Worm (Caenorhabditis elegans) whole organism, L4 larva: Measurements from ENCODE around the gene srh-28.
A peak's percentile ranks its signal among the peaks of the same experiment; 100 is the strongest.

ENCODE experiments used
- D1046.2 ChIP-seq: fragments of 200-800 bp; sonication (Bioruptor generic); IDR thresholded peaks from 2 replicates; pipeline ENCODE4 v1.3.6; 2022; ENCODE audit warnings: missing genetic modification characterization, missing compliant biosample characterization
- F10B5.3 ChIP-seq: sonication (generic microtip); optimal IDR thresholded peaks from 2 replicates; lab custom pipeline; 2016; ENCODE audit warnings: mild to moderate bottlenecking, missing genetic modification characterization, missing compliant biosample characterization
- F26F4.8 ChIP-seq: fragments of 200-800 bp; sonication (Bioruptor generic); conservative IDR thresholded peaks from 2 replicates; pipeline ENCODE4 v1.3.6; 2022; ENCODE audit warnings: missing genetic modification characterization, missing compliant biosample characterization
- Y5F2A.4 ChIP-seq: fragments of 200-800 bp; sonication (Bioruptor generic); optimal IDR thresholded peaks from 2 replicates; lab custom pipeline; 2018; ENCODE audit warnings: mild to moderate bottlenecking, missing genetic modification characterization, missing compliant biosample characterization
- ZK337.2 ChIP-seq: fragments of 200-800 bp; sonication (Bioruptor generic); IDR thresholded peaks from 2 replicates; pipeline ENCODE4 v1.3.6; 2022; ENCODE audit warnings: missing genetic modification reagents, missing genetic modification characterization, missing compliant biosample characterization
- ZK546.5 ChIP-seq, 2 experiments: sonication (generic microtip); optimal IDR thresholded peaks; 2 replicates each; lab custom pipeline; 2017; ENCODE audit warnings: missing biosample characterization in 2 of 2, missing genetic modification characterization in 2 of 2
- ama-1 ChIP-seq: fragments of 150-350 bp; optimal IDR thresholded peaks from 2 replicates; lab custom pipeline; 2014; ENCODE audit warnings: inconsistent platforms, mixed read lengths
- arid-1 ChIP-seq: fragments of 200-800 bp; sonication (Bioruptor generic); conservative IDR thresholded peaks from 2 replicates; pipeline ENCODE4 v1.3.6; 2022; ENCODE audit warnings: missing genetic modification reagents, missing genetic modification characterization, missing compliant biosample characterization
- ceh-44 ChIP-seq: fragments of 200-800 bp; sonication (Bioruptor generic); IDR thresholded peaks from 2 replicates; pipeline ENCODE4 v1.3.6; 2022; ENCODE audit warnings: missing genetic modification reagents, missing genetic modification characterization, missing compliant biosample characterization
- ceh-62 ChIP-seq: sonication (generic microtip); optimal IDR thresholded peaks from 2 replicates; lab custom pipeline; 2017; ENCODE audit warnings: missing biosample characterization, missing genetic modification characterization
- ceh-82 ChIP-seq: sonication (generic microtip); optimal IDR thresholded peaks from 2 replicates; lab custom pipeline; 2017; ENCODE audit warnings: missing biosample characterization, missing genetic modification characterization
- ces-1 ChIP-seq: fragments of 150-350 bp; sonication (generic microtip); optimal IDR thresholded peaks from 4 replicates; lab custom pipeline; 2014; ENCODE audit warnings: missing biosample characterization, missing genetic modification reagents, missing genetic modification characterization
- ctbp-1 ChIP-seq: fragments of 200-800 bp; sonication (Bioruptor generic); IDR thresholded peaks from 2 replicates; pipeline ENCODE4 v1.3.6; 2022; ENCODE audit warnings: missing genetic modification reagents, missing genetic modification characterization, missing compliant biosample characterization
- daf-12 ChIP-seq: fragments of 150-350 bp; optimal IDR thresholded peaks from 2 replicates; lab custom pipeline; 2014; ENCODE audit warnings: missing biosample characterization, missing genetic modification reagents, missing genetic modification characterization
- daf-8 ChIP-seq: fragments of 200-800 bp; sonication (Bioruptor generic); IDR thresholded peaks from 2 replicates; pipeline ENCODE4 v1.3.6; 2022; ENCODE audit warnings: missing genetic modification characterization, missing compliant biosample characterization
- dmd-9 ChIP-seq: fragments of 200-800 bp; sonication (Bioruptor generic); IDR thresholded peaks from 2 replicates; pipeline ENCODE4 v1.3.6; 2022; ENCODE audit warnings: missing genetic modification reagents, missing genetic modification characterization, missing compliant biosample characterization
- dve-1 ChIP-seq: sonication (generic microtip); optimal IDR thresholded peaks from 2 replicates; lab custom pipeline; 2017; ENCODE audit warnings: antibody characterized with exemption, mild to moderate bottlenecking, missing genetic modification characterization, missing compliant biosample characterization; ENCODE audit not compliant: insufficient read depth
- egl-27 ChIP-seq: sonication (generic microtip); optimal IDR thresholded peaks from 3 replicates; lab custom pipeline; 2017; ENCODE audit warnings: missing biosample characterization, missing genetic modification reagents, missing genetic modification characterization
- egl-43 ChIP-seq: fragments of 200-800 bp; sonication (Bioruptor generic); IDR thresholded peaks from 2 replicates; pipeline ENCODE4 v1.3.6; 2022; ENCODE audit warnings: missing genetic modification reagents, missing genetic modification characterization, missing compliant biosample characterization
- fos-1 ChIP-seq: fragments of 150-350 bp; optimal IDR thresholded peaks from 2 replicates; lab custom pipeline; 2014; ENCODE audit warnings: missing biosample characterization, missing genetic modification characterization
- hif-1 ChIP-seq, 2 experiments: sonication (generic microtip); optimal IDR thresholded peaks; 2 replicates each; lab custom pipeline; 2016 to 2017; ENCODE audit warnings: missing compliant biosample characterization in 2 of 2, missing genetic modification characterization in 2 of 2, missing genetic modification reagents in 2 of 2, missing genotype in 2 of 2, mild to moderate bottlenecking in 1 of 2
- jun-1 ChIP-seq: fragments of 150-350 bp; optimal IDR thresholded peaks from 2 replicates; lab custom pipeline; 2014; ENCODE audit warnings: missing biosample characterization, missing genetic modification reagents, missing genetic modification characterization
- lin-1 ChIP-seq: fragments of 200-800 bp; sonication (Bioruptor generic); IDR thresholded peaks from 2 replicates; pipeline ENCODE4 v1.3.6; 2022; ENCODE audit warnings: missing genetic modification reagents, missing genetic modification characterization, missing compliant biosample characterization
- lin-38 ChIP-seq: fragments of 200-800 bp; sonication (Bioruptor generic); IDR thresholded peaks from 2 replicates; pipeline ENCODE4 v1.3.6; 2022; ENCODE audit warnings: missing genetic modification reagents, missing genetic modification characterization, missing compliant biosample characterization
- lin-39 ChIP-seq: fragments of 150-350 bp; optimal IDR thresholded peaks from 2 replicates; lab custom pipeline; 2014; ENCODE audit warnings: missing biosample characterization, missing genetic modification reagents, missing genetic modification characterization
- madf-9 ChIP-seq: fragments of 200-800 bp; sonication (Bioruptor generic); conservative IDR thresholded peaks from 2 replicates; pipeline ENCODE4 v1.3.6; 2022; ENCODE audit warnings: missing genetic modification reagents, missing genetic modification characterization, missing compliant biosample characterization
- mdt-29 ChIP-seq: fragments of 200-800 bp; sonication (Bioruptor generic); IDR thresholded peaks from 2 replicates; pipeline ENCODE4 v1.3.6; 2022; ENCODE audit warnings: missing genetic modification reagents, missing genetic modification characterization, missing compliant biosample characterization
- mep-1 ChIP-seq: fragments of 150-350 bp; sonication (generic microtip); optimal IDR thresholded peaks from 3 replicates; lab custom pipeline; 2014; ENCODE audit warnings: missing biosample characterization, missing genetic modification characterization
- mxl-3 ChIP-seq: fragments of 200-800 bp; sonication (Bioruptor generic); optimal IDR thresholded peaks from 2 replicates; lab custom pipeline; 2018; ENCODE audit warnings: mild to moderate bottlenecking, missing genetic modification characterization, missing compliant biosample characterization
- nhr-10 ChIP-seq: fragments of 150-350 bp; optimal IDR thresholded peaks from 2 replicates; lab custom pipeline; 2014; ENCODE audit warnings: missing biosample characterization, missing genetic modification characterization
- nhr-102 ChIP-seq: sonication (generic microtip); optimal IDR thresholded peaks from 2 replicates; lab custom pipeline; 2016; ENCODE audit warnings: mild to moderate bottlenecking, missing genetic modification characterization, moderate library complexity, missing compliant biosample characterization
- nhr-237 ChIP-seq: sonication (generic microtip); optimal IDR thresholded peaks from 2 replicates; lab custom pipeline; 2017; ENCODE audit warnings: missing biosample characterization, missing genetic modification characterization
- nhr-41 ChIP-seq: fragments of 200-800 bp; sonication (Bioruptor generic); IDR thresholded peaks from 2 replicates; pipeline ENCODE4 v1.3.6; 2022; ENCODE audit warnings: missing genetic modification reagents, missing genetic modification characterization, missing compliant biosample characterization
- nhr-42 ChIP-seq: fragments of 200-800 bp; sonication (Bioruptor generic); IDR thresholded peaks from 2 replicates; pipeline ENCODE4 v1.3.6; 2022; ENCODE audit warnings: missing genetic modification characterization, missing compliant biosample characterization
- nhr-48 ChIP-seq: sonication (generic microtip); optimal IDR thresholded peaks from 2 replicates; lab custom pipeline; 2016; ENCODE audit warnings: mild to moderate bottlenecking, missing genetic modification characterization, missing compliant biosample characterization
- nhr-6 ChIP-seq: fragments of 150-350 bp; optimal IDR thresholded peaks from 2 replicates; lab custom pipeline; 2014; ENCODE audit warnings: missing biosample characterization, missing genetic modification characterization
- nhr-76 ChIP-seq: fragments of 150-350 bp; optimal IDR thresholded peaks from 2 replicates; lab custom pipeline; 2014; ENCODE audit warnings: missing biosample characterization, missing genetic modification characterization
- nhr-77 ChIP-seq: fragments of 150-350 bp; optimal IDR thresholded peaks from 2 replicates; lab custom pipeline; 2014; ENCODE audit warnings: missing biosample characterization, missing genetic modification characterization
- rbr-2 ChIP-seq: sonication (generic microtip); optimal IDR thresholded peaks from 2 replicates; lab custom pipeline; 2016; ENCODE audit warnings: missing genotype, missing genetic modification characterization, missing compliant biosample characterization
- saeg-2 ChIP-seq: fragments of 200-800 bp; sonication (Bioruptor generic); IDR thresholded peaks from 2 replicates; pipeline ENCODE4 v1.3.6; 2022; ENCODE audit warnings: missing genetic modification reagents, missing genetic modification characterization, missing compliant biosample characterization
- snpc-1.2 ChIP-seq: fragments of 200-800 bp; sonication (Bioruptor generic); IDR thresholded peaks from 2 replicates; pipeline ENCODE4 v1.3.6; 2022; ENCODE audit warnings: missing genetic modification reagents, missing genetic modification characterization, missing compliant biosample characterization
- snpc-4 ChIP-seq: fragments of 150-350 bp; optimal IDR thresholded peaks from 2 replicates; lab custom pipeline; 2014; ENCODE audit warnings: missing biosample characterization, missing genetic modification characterization
- spr-1 ChIP-seq: sonication (generic microtip); optimal IDR thresholded peaks from 2 replicates; lab custom pipeline; 2016; ENCODE audit warnings: mild to moderate bottlenecking, missing genetic modification characterization, missing compliant biosample characterization
- tra-1 ChIP-seq: fragments of 200-800 bp; sonication (Bioruptor generic); IDR thresholded peaks from 2 replicates; pipeline ENCODE4 v1.3.6; 2022; ENCODE audit warnings: missing genetic modification reagents, missing genetic modification characterization, missing compliant biosample characterization
- unc-130 ChIP-seq: sonication (generic microtip); optimal IDR thresholded peaks from 2 replicates; lab custom pipeline; 2016; ENCODE audit warnings: missing genetic modification reagents, missing genetic modification characterization, missing compliant biosample characterization
- unc-62 ChIP-seq, 3 experiments: fragments of 150-350 bp in 1 of 3; sonication (generic microtip); optimal IDR thresholded peaks in 2 of 3; peaks in 1 of 3; 1 replicate in 1 of 3; 2 replicates in 2 of 3; lab custom pipeline; 2014 to 2017; ENCODE audit warnings: missing biosample characterization in 3 of 3, missing genetic modification characterization in 3 of 3, missing genetic modification reagents in 3 of 3, missing genotype in 1 of 3
- vab-7 ChIP-seq: fragments of 200-800 bp; sonication (Bioruptor generic); IDR thresholded peaks from 2 replicates; pipeline ENCODE4 v1.3.6; 2022; ENCODE audit warnings: missing genetic modification reagents, missing genetic modification characterization, missing compliant biosample characterization
- zag-1 ChIP-seq: fragments of 150-350 bp; optimal IDR thresholded peaks from 2 replicates; lab custom pipeline; 2014; ENCODE audit warnings: missing biosample characterization, missing genetic modification characterization
- ztf-11 ChIP-seq: fragments of 150-350 bp; optimal IDR thresholded peaks from 2 replicates; lab custom pipeline; 2014; ENCODE audit warnings: missing biosample characterization, missing genetic modification characterization
- ztf-7 ChIP-seq: fragments of 150-350 bp; optimal IDR thresholded peaks from 2 replicates; lab custom pipeline; 2014; ENCODE audit warnings: missing biosample characterization, missing genetic modification characterization

The srh-28 gene

DNA sequence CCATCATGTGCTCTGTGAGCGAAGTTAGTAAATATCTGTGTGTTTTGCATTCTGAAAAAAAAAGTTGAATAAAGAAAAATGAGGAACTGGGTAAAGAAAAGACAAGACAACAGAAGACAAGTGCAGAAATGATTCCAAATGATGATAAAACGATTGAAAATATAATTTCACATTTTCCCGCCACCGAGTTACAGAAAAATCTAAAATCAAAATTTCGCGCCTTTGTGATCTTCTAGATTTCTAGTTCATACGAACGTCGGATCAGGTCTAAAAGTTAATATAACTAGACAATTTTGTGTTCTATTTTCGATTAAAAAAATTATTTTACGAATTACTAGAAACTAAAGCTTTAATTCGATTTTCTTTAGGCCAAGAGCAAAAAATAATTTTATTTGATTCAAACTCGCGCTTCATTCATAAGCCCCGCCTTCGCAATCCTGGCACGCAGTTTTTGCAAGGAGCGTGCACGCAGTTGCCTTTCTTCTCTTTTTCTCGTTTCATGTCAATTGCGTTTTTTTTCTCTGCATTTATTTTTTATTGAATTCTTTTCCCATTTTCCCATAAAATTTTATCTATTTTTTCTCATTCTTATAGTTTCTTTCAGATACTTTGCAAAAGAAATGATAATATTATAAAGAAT lies 9.4 kb upstream of the srh-28 start, which contains the start of the genes spn-4 and spe-39 (continued):
- no peak for TF ChIP-seq nhr-41 (GFP tag; lab: Robert Waterston, UW)
- TF ChIP-seq jun-1, result no peak
- no peak for TF ChIP-seq ctbp-1
- no peak for TF ChIP-seq F26F4.8 (GFP tag; lab: Robert Waterston, UW)
- TF ChIP-seq nhr-77 (tag; lab: Kevin White, UChicago), result peak; percentile 26
- peak; percentile 73 for TF ChIP-seq lin-38 (GFP tag; lab: Robert Waterston, UW)
- TF ChIP-seq madf-9 (GFP tag; lab: Robert Waterston, UW), result 0 out of 2 replicates have a peak, but pooled peaks have one; percentile 21
- no peak for TF ChIP-seq F10B5.3 (tag; lab: Kevin White, UChicago)
- TF ChIP-seq spr-1 (tag; lab: Kevin White, UChicago), result peak; percentile 36
- TF ChIP-seq unc-62 (GFP tag; optimal IDR thresholded peaks at IDR 0.05 in 1 of 2; lab: Kevin White, UChicago), result no peak
- no peak for TF ChIP-seq unc-62 (tag; optimal IDR thresholded peaks at IDR 0.05; lab: Kevin White, UChicago)
- TF ChIP-seq zag-1, result no peak
- TF ChIP-seq vab-7 (GFP tag; lab: Robert Waterston, UW), result no peak
- TF ChIP-seq nhr-42 (GFP tag; lab: Robert Waterston, UW), result no peak
- TF ChIP-seq mxl-3 (GFP tag; lab: Kevin White, UChicago), result no peak
- TF ChIP-seq Y5F2A.4 (GFP tag; lab: Kevin White, UChicago), result no peak
- TF ChIP-seq lin-39, result no peak
- no peak for TF ChIP-seq ZK546.5 (tag; optimal IDR thresholded peaks at IDR 0.05; lab: Kevin White, UChicago)
- TF ChIP-seq mdt-29, result no peak
- no peak for TF ChIP-seq nhr-10
- TF ChIP-seq ZK337.2, result no peak
- TF ChIP-seq dmd-9 (GFP tag; lab: Robert Waterston, UW), result 0 out of 2 replicates have a peak, but pooled peaks have one; percentile 6
- TF ChIP-seq daf-8 (GFP tag; lab: Robert Waterston, UW), result no peak
- TF ChIP-seq tra-1 (GFP tag; lab: Robert Waterston, UW), result no peak
- TF ChIP-seq ztf-7 (tag; lab: Kevin White, UChicago), result no peak
- TF ChIP-seq daf-12 (tag; lab: Kevin White, UChicago), result no peak
- peak; percentile 43; the same call in 1 of the 2 replicates for TF ChIP-seq lin-1 (GFP tag; lab: Robert Waterston, UW)
- no peak for TF ChIP-seq ztf-11 (tag; lab: Kevin White, UChicago)
- TF ChIP-seq ceh-82 (tag; lab: Kevin White, UChicago), result no peak
- peak in 1 of 2 experiments; percentile 32 for TF ChIP-seq hif-1 (tag; optimal IDR thresholded peaks at IDR 0.05; lab: Kevin White, UChicago)
- no peak for TF ChIP-seq ceh-44 (GFP tag; lab: Robert Waterston, UW)
- TF ChIP-seq ama-1 (lab: Kevin White, UChicago), result no peak
- TF ChIP-seq dve-1, result no peak
- no peak for TF ChIP-seq arid-1
- TF ChIP-seq fos-1 (tag; lab: Kevin White, UChicago), result no peak
- peak; percentile 33 for TF ChIP-seq unc-130 (GFP tag; lab: Kevin White, UChicago)
- no peak for TF ChIP-seq mep-1
- 0 out of 2 replicates have a peak, but pooled peaks have one; percentile 51 for TF ChIP-seq snpc-1.2 (GFP tag; lab: Robert Waterston, UW)
- peak; percentile 40 for TF ChIP-seq rbr-2 (tag; lab: Kevin White, UChicago)
- TF ChIP-seq D1046.2 (GFP tag; lab: Robert Waterston, UW), result no peak
- TF ChIP-seq nhr-48 (tag; lab: Kevin White, UChicago), result no peak
- no peak for TF ChIP-seq snpc-4 (tag; lab: Kevin White, UChicago)
- peak; percentile 76 for TF ChIP-seq nhr-6 (tag; lab: Kevin White, UChicago)
- TF ChIP-seq nhr-237 (tag; lab: Kevin White, UChicago), result no peak
- TF ChIP-seq nhr-102 (tag; lab: Kevin White, UChicago), result no peak
- TF ChIP-seq saeg-2 (GFP tag; lab: Robert Waterston, UW), result no peak
- TF ChIP-seq nhr-76 (tag; lab: Kevin White, UChicago), result no peak
- TF ChIP-seq ces-1 (GFP tag; lab: Kevin White, UChicago), result no peak
- TF ChIP-seq egl-43 (GFP tag; lab: Robert Waterston, UW), result no peak
- no peak for TF ChIP-seq egl-27 (tag; lab: Kevin White, UChicago)
- no peak for TF ChIP-seq ceh-62 (tag; lab: Kevin White, UChicago)
